Worm (Caenorhabditis elegans) whole organism, late embryonic: ENCODE measurements around the gene gnrr-5.

Source experiments
- F13H6.1 ChIP-seq: sonication (generic microtip); optimal IDR thresholded peaks from 2 replicates; lab custom pipeline; 2016; ENCODE audit warnings: missing genetic modification characterization, missing compliant biosample characterization
- nhr-11 ChIP-seq: fragments of 150-350 bp; optimal IDR thresholded peaks from 2 replicates; lab custom pipeline; 2014; ENCODE audit warnings: missing biosample characterization, missing genetic modification characterization
- nhr-232 ChIP-seq: sonication (generic microtip); optimal IDR thresholded peaks from 2 replicates; lab custom pipeline; 2016; ENCODE audit warnings: missing genetic modification characterization, missing compliant biosample characterization
- odd-2 ChIP-seq: sonication (generic microtip); optimal IDR thresholded peaks from 2 replicates; lab custom pipeline; 2017; ENCODE audit warnings: antibody characterized with exemption, mild to moderate bottlenecking, missing genetic modification characterization, missing compliant biosample characterization
- pha-4 ChIP-seq: fragments of 150-350 bp; optimal IDR thresholded peaks from 2 replicates; lab custom pipeline; 2018; ENCODE audit warnings: missing biosample characterization, missing genetic modification reagents, missing genetic modification characterization

ce11 chrV:4401865-4402264 is 52.7 kb downstream of the gnrr-5 start, which contains the start of gene F13A2.5:
- TF ChIP-seq F13H6.1 (no peak), pha-4 (tag; lab: Kevin White, UChicago) (no peak), odd-2 (no peak), nhr-232 (tag; lab: Kevin White, UChicago) (no peak), nhr-11 (tag; lab: Kevin White, UChicago) (no peak)
